Worm (Caenorhabditis elegans) whole organism, L4 larva: Measurements from ENCODE around the gene F36H9.1.

Source experiments
- F44E2.7 ChIP-seq: fragments of 200-800 bp; sonication (Bioruptor generic); IDR thresholded peaks from 2 replicates; pipeline ENCODE4 v2.1.2; 2022; ENCODE audit warnings: missing genetic modification characterization, missing compliant biosample characterization
- aly-2 ChIP-seq: sonication (generic microtip); optimal IDR thresholded peaks from 2 replicates; lab custom pipeline; 2018; ENCODE audit warnings: missing biosample characterization, missing genetic modification characterization
- cey-2 ChIP-seq: sonication (generic microtip); optimal IDR thresholded peaks from 3 replicates; lab custom pipeline; 2017; ENCODE audit warnings: missing genetic modification characterization, mild to moderate bottlenecking, missing compliant biosample characterization, antibody characterized with exemption, borderline replicate concordance; ENCODE audit not compliant: insufficient read depth
- lir-3 ChIP-seq: sonication (generic microtip); optimal IDR thresholded peaks from 2 replicates; lab custom pipeline; 2016; ENCODE audit warnings: mild to moderate bottlenecking, missing genetic modification characterization, missing compliant biosample characterization
- mdl-1 ChIP-seq, 2 experiments: fragments of 150-350 bp in 1 of 2; sonication (generic microtip) in 1 of 2; optimal IDR thresholded peaks; 2 replicates each; lab custom pipeline; 2014 to 2017; ENCODE audit warnings: missing biosample characterization in 2 of 2, missing genetic modification characterization in 2 of 2
- mep-1 ChIP-seq: fragments of 150-350 bp; sonication (generic microtip); optimal IDR thresholded peaks from 3 replicates; lab custom pipeline; 2014; ENCODE audit warnings: missing biosample characterization, missing genetic modification characterization
- nhr-237 ChIP-seq: sonication (generic microtip); optimal IDR thresholded peaks from 2 replicates; lab custom pipeline; 2017; ENCODE audit warnings: missing biosample characterization, missing genetic modification characterization
- nhr-76 ChIP-seq: fragments of 150-350 bp; optimal IDR thresholded peaks from 2 replicates; lab custom pipeline; 2014; ENCODE audit warnings: missing biosample characterization, missing genetic modification characterization
- rbr-2 ChIP-seq: sonication (generic microtip); optimal IDR thresholded peaks from 2 replicates; lab custom pipeline; 2016; ENCODE audit warnings: missing genotype, missing genetic modification characterization, missing compliant biosample characterization
- zag-1 ChIP-seq: fragments of 150-350 bp; optimal IDR thresholded peaks from 2 replicates; lab custom pipeline; 2014; ENCODE audit warnings: missing biosample characterization, missing genetic modification characterization
- zfp-2 ChIP-seq: sonication (generic microtip); optimal IDR thresholded peaks from 2 replicates; lab custom pipeline; 2016; ENCODE audit warnings: mild to moderate bottlenecking, missing genetic modification characterization, missing compliant biosample characterization

DNA sequence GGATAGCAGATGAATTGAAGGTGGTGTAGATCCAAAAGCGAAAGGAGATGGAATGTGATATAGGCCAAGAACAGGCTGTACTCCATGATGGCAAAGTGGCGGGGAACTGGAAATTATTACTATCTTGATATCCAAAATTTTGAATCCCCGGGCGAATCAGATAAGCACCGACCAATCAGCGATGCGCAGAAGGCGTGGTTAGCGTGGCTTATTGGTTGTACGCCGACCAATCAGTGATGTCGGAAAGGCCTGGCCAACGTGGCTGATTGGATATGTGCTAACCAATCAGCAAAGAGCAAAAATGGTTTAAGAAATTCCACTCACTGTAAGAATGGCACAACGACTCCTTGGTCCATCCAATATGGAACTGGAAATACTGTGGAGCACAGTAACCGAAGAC, 14.3 kb upstream of the F36H9.1 start:
- TF ChIP-seq nhr-237 (no peak), mep-1 (tag; lab: Kevin White, UChicago) (no peak), zfp-2 (tag; lab: Kevin White, UChicago) (no peak), rbr-2 (no peak), aly-2 (tag; lab: Kevin White, UChicago) (no peak), F44E2.7 (GFP tag; lab: Robert Waterston, UW) (no peak), nhr-76 (tag; lab: Kevin White, UChicago) (no peak), zag-1 (no peak), cey-2 (tag; lab: Kevin White, UChicago) (no peak), mdl-1 (tag; optimal IDR thresholded peaks at IDR 0.05; lab: Kevin White, UChicago) (no peak), lir-3 (tag; lab: Kevin White, UChicago) (no peak)
